Fruit fly (Drosophila melanogaster): ENCODE measurements around the gene Ndf.

The Ndf gene

dm6 chr2L:10004574-10004973, 942 bp downstream of the Ndf start (continued):
- no peak for TF ChIP-seq abd-A (tag; optimal IDR thresholded peaks at IDR 0.05)
- TF ChIP-seq CTCF (GFP tag; optimal IDR thresholded peaks at IDR 0.05): no peak
- TF ChIP-seq unpg (GFP tag; optimal IDR thresholded peaks at IDR 0.05): no peak
- no peak for TF ChIP-seq gcm (GFP tag; optimal IDR thresholded peaks at IDR 0.05)
- TF ChIP-seq Hr51 (GFP tag; optimal IDR thresholded peaks at IDR 0.05): no peak
- TF ChIP-seq Dp (GFP tag; optimal IDR thresholded peaks at IDR 0.05): peak; percentile 20
- TF ChIP-seq CG4328 (GFP tag; optimal IDR thresholded peaks at IDR 0.05): no peak
- TF ChIP-seq CG31388 (GFP tag; optimal IDR thresholded peaks at IDR 0.05): no peak
- peak; percentile 15 for TF ChIP-seq wek (GFP tag; optimal IDR thresholded peaks at IDR 0.05)
- no peak for TF ChIP-seq CG4707 (GFP tag; optimal IDR thresholded peaks at IDR 0.05)
- no peak for TF ChIP-seq zen (tag; optimal IDR thresholded peaks at IDR 0.05)
- TF ChIP-seq Stat92E (GFP tag; optimal IDR thresholded peaks at IDR 0.05): no peak
- no peak for TF ChIP-seq CG2202 (tag; optimal IDR thresholded peaks at IDR 0.05)
- no peak for TF ChIP-seq CG6254 (GFP tag; optimal IDR thresholded peaks at IDR 0.05)
- no peak for TF ChIP-seq CG1832 (GFP tag; optimal IDR thresholded peaks at IDR 0.05)
- TF ChIP-seq CG17568 (GFP tag; optimal IDR thresholded peaks at IDR 0.05): no peak
- no peak for TF ChIP-seq Dip2 (GFP tag; IDR thresholded peaks at IDR 0.05)
- no peak for TF ChIP-seq dimm (GFP tag; IDR thresholded peaks at IDR 0.05)
- TF ChIP-seq NK7.1 (GFP tag; optimal IDR thresholded peaks at IDR 0.05): no peak
- no peak for TF ChIP-seq lov (optimal IDR thresholded peaks at IDR 0.05)
- TF ChIP-seq lov (GFP tag; IDR thresholded peaks at IDR 0.05): no peak
- no peak for TF ChIP-seq gem (tag; optimal IDR thresholded peaks at IDR 0.05)
- no peak for TF ChIP-seq bigmax (GFP tag; optimal IDR thresholded peaks at IDR 0.05)
- no peak for TF ChIP-seq croc (GFP tag; conservative IDR thresholded peaks at IDR 0.05)
- TF ChIP-seq CG16815 (GFP tag; optimal IDR thresholded peaks at IDR 0.05): no peak
- TF ChIP-seq CG12391 (tag; optimal IDR thresholded peaks at IDR 0.05): no peak
- TF ChIP-seq pnt (GFP tag; optimal IDR thresholded peaks at IDR 0.05): no peak
- peak; percentile 59 for TF ChIP-seq sens (GFP tag)
- TF ChIP-seq cato (GFP tag; optimal IDR thresholded peaks at IDR 0.05; ENCODE audit: borderline replicate concordance): no peak
- no peak for TF ChIP-seq CG13624 (GFP tag; optimal IDR thresholded peaks at IDR 0.05)
- TF ChIP-seq Chrac-16 (GFP tag; optimal IDR thresholded peaks at IDR 0.05): no peak
- TF ChIP-seq sim (GFP tag; IDR thresholded peaks at IDR 0.05): no peak
- no peak for TF ChIP-seq CG1603 (tag; optimal IDR thresholded peaks at IDR 0.05)
- no peak for TF ChIP-seq ttk (GFP tag; IDR thresholded peaks at IDR 0.05)
- peak; percentile 76 for TF ChIP-seq sd (tag; optimal IDR thresholded peaks at IDR 0.05)
- no peak for TF ChIP-seq Gsc (GFP tag; IDR thresholded peaks at IDR 0.05)
- TF ChIP-seq mam (GFP tag; optimal IDR thresholded peaks at IDR 0.05): no peak
- TF ChIP-seq MTF-1 (GFP tag; optimal IDR thresholded peaks at IDR 0.05; ENCODE audit: borderline replicate concordance): no peak
- no peak for TF ChIP-seq D19B (GFP tag; optimal IDR thresholded peaks at IDR 0.05)
- TF ChIP-seq fd64A (GFP tag; optimal IDR thresholded peaks at IDR 0.05): no peak
- no peak for TF ChIP-seq CG9876 (GFP tag; optimal IDR thresholded peaks at IDR 0.05)
- TF ChIP-seq CG14050 (GFP tag; IDR thresholded peaks at IDR 0.05): no peak
- no peak for TF ChIP-seq B-H1 (GFP tag; IDR thresholded peaks at IDR 0.05)
- no peak for TF ChIP-seq so (GFP tag; IDR thresholded peaks at IDR 0.05)
- no peak for TF ChIP-seq Xrp1 (GFP tag; IDR thresholded peaks at IDR 0.05)
- TF ChIP-seq ac (GFP tag; optimal IDR thresholded peaks at IDR 0.05): no peak
- no peak for TF ChIP-seq br (optimal IDR thresholded peaks at IDR 0.05)
- TF ChIP-seq cg (GFP tag; optimal IDR thresholded peaks at IDR 0.05): peak; percentile 42
- TF ChIP-seq kah (GFP tag; optimal IDR thresholded peaks at IDR 0.05): no peak
- TF ChIP-seq stwl (tag; optimal IDR thresholded peaks at IDR 0.05): no peak
- no peak for TF ChIP-seq CG6175 (GFP tag; IDR thresholded peaks at IDR 0.05)
- TF ChIP-seq pan (optimal IDR thresholded peaks at IDR 0.05): no peak
- TF ChIP-seq pan (GFP tag; optimal IDR thresholded peaks at IDR 0.05 in 1 of 2, IDR thresholded peaks at IDR 0.05 in 1 of 2): no peak
